Fruit fly (Drosophila melanogaster): ENCODE data around the gene cnc.

cnc gene

DNA sequence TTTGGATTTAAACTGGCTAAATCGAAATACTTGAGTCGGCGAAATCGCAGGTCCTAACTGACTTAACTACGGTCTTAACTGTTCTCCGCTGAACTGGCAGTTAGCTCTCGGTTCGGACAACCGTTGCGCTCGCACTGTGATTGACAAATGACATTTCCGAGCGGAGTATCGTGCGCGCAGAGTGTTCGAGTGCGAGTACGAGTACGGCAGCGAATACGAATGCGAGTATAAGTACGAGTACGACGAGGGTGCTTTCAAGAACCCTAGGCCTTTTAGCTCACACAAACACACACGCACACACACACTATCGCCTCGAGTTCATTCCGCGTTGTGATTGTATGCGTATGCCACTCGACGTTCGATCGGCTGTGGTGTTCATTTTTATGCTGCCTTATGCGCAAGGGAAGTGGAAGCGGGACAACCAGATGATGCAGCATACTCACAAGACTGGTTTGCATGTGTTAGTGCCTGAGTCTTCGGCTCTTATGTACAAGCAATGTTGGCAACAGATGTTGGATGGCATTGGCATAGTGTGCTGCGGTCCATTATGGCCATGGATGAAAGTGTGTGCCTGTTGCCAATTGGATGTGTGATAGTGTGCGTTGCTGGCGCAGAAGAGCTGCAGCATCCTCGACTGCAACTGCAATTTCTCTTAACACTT is 84.7 kb downstream of the cnc start, which contains the start of gene hh:
TSS of gene hh (minus strand) at position 229 of the 661 bp plus-strand sequence.
- TF ChIP-seq Dll (optimal IDR thresholded peaks at IDR 0.05) = no peak
- TF ChIP-seq psq (optimal IDR thresholded peaks at IDR 0.05) = no peak
- TF ChIP-seq CG8478 (optimal IDR thresholded peaks at IDR 0.05) = peak; percentile 70

DNA sequence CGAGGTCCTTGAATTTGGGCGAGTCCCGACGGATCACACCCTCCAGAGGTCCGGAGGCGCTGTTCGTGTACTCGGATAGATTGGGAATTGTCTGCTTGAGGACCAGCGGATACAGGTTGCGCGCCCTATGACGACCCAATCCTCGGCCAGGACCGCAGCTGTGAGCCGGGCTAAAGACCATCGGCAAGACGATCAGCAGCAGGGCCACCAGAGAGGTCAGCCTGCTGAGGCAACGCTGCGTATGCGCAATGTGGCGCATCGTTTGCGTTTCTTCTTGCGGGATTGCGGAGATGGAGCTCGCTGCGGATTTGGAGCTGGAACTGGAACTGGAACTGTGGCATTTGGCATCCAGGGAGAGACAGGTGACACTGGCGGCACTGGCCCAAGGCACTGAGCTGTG is 85.4 kb downstream of the cnc start:
- TF ChIP-seq EcR (GFP tag; optimal IDR thresholded peaks at IDR 0.05) = no peak
- TF ChIP-seq usp (GFP tag; optimal IDR thresholded peaks at IDR 0.05) = no peak
- no peak for TF ChIP-seq Dll (optimal IDR thresholded peaks at IDR 0.05)
- no peak for TF ChIP-seq CG8478 (optimal IDR thresholded peaks at IDR 0.05)
- TF ChIP-seq pan (optimal IDR thresholded peaks at IDR 0.05) = no peak
- no peak for TF ChIP-seq psq (optimal IDR thresholded peaks at IDR 0.05)

- no peak for TF ChIP-seq usp (GFP tag; optimal IDR thresholded peaks at IDR 0.05)
- no peak for TF ChIP-seq Dll (optimal IDR thresholded peaks at IDR 0.05)
- no peak for TF ChIP-seq EcR (GFP tag; optimal IDR thresholded peaks at IDR 0.05)
- TF ChIP-seq pan (optimal IDR thresholded peaks at IDR 0.05) = no peak
- TF ChIP-seq psq (optimal IDR thresholded peaks at IDR 0.05) = no peak
- no peak for TF ChIP-seq CG8478 (optimal IDR thresholded peaks at IDR 0.05)
These were observed 86.2 kb downstream of the cnc start for dm6 chr3R:23140280-23140679.

DNA sequence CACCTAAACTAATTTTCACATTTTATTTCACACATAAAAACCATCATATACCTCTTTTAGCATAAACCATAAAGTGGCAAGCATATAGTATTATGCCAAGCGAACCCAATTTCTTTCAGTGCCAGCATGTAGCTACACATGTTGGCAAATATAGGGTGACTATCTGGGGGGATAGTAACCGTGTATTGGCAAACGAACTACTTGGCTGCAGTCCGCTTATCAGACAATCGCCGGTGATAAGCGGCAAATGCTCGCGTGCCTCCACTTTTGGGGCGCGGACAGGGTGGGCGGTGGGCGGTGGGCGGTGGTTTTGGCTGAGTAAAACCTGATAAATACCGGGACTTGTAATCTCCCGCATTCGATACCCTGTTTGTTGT is 86.9 kb downstream of the cnc start:
- TF ChIP-seq CG8478 (optimal IDR thresholded peaks at IDR 0.05) (no peak), psq (optimal IDR thresholded peaks at IDR 0.05) (no peak), pan (optimal IDR thresholded peaks at IDR 0.05) (no peak), EcR (GFP tag; optimal IDR thresholded peaks at IDR 0.05) (no peak), Dll (optimal IDR thresholded peaks at IDR 0.05) (no peak), usp (GFP tag; optimal IDR thresholded peaks at IDR 0.05) (no peak)

- TF ChIP-seq CG8478 (optimal IDR thresholded peaks at IDR 0.05) (no peak), pan (optimal IDR thresholded peaks at IDR 0.05) (no peak), EcR (GFP tag; optimal IDR thresholded peaks at IDR 0.05) (no peak), usp (GFP tag; optimal IDR thresholded peaks at IDR 0.05) (no peak), Dll (optimal IDR thresholded peaks at IDR 0.05) (no peak), psq (optimal IDR thresholded peaks at IDR 0.05) (no peak)
These were observed 87.4 kb downstream of the cnc start for dm6 chr3R:23138992-23139633.

- TF ChIP-seq psq (optimal IDR thresholded peaks at IDR 0.05) = no peak
- no peak for TF ChIP-seq pan (optimal IDR thresholded peaks at IDR 0.05)
- TF ChIP-seq Dll (optimal IDR thresholded peaks at IDR 0.05) = no peak
- no peak for TF ChIP-seq CG8478 (optimal IDR thresholded peaks at IDR 0.05)
- no peak for TF ChIP-seq usp (GFP tag; optimal IDR thresholded peaks at IDR 0.05)
- no peak for TF ChIP-seq EcR (GFP tag; optimal IDR thresholded peaks at IDR 0.05)
These were observed 88.1 kb downstream of the cnc start for dm6 chr3R:23138439-23138838.

Data from whole organism.